Worm (Caenorhabditis elegans): ENCODE results near the gene lap-1.

Gene lap-1

DNA sequence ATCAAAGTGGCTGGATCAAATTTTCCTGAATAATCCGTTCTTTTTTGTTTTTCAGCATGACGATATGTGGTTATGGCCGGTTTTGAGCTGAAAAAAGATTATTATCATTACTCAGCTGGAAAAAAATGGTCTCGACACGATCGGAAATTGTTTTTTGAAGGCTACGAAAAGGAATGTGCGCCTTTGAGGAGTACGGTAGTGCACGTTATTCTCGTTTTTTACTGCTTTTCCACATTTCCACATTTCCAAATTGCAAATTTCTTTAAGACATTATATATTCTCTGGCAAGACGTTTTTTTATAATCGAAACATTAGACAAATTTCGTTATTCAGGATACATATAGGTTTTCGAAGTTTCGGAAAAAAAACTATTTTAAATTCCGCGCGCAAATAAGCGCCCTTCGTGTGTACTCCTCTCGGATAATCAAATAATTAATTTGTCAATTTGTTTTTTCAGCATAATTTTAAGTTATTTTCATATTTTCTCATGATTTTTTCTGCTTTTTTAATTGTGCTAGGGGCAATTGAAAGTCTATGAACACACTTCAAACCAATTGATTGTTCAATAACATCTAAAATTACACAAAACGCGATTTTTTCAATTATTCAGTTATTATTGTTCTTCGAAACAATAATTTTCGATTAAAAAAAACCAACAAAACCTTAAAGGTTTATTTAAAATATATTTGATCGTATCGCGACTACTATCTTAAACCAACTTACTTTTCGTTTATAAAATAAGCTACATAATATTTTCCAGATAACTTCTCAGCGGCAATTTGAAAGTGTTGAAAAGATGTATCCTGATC is 38.3 kb downstream of the lap-1 start, which contains the start of gene R05D3.3:
Gene R05D3.3 (plus strand): TSS at position 759 of the 809 bp plus-strand sequence.
- TF ChIP-seq sptf-1 (tag; optimal IDR thresholded peaks at IDR 0.05) (no peak), nhr-12 (tag; optimal IDR thresholded peaks at IDR 0.05) (no peak), unc-62 (GFP tag; optimal IDR thresholded peaks at IDR 0.05) (no peak), unc-39 (tag; optimal IDR thresholded peaks at IDR 0.05) (no peak), cnd-1 (tag; optimal IDR thresholded peaks at IDR 0.05) (no peak), ham-2 (GFP tag; optimal IDR thresholded peaks at IDR 0.05) (no peak)

DNA sequence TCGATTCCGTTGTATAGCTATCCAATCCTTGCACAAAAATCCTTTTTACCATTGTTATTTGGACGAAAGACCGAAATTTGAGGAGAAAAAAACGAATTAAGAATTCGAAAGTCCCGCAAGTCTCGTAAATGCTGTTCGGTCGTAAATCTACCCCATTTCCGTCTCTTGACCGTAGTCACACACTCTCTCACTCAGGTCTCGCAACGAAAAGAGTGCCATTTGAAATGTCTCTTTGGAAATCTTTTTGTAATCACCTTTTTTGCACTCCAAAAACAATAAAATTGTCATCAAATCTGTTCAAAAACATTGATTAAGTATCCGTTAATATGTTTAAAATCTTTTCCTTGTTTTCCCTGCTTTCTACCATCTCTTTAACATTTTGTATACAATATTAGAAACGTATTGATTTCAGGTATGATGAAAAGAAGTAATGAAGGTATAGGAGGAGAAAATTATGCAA is 43.5 kb downstream of the lap-1 start, which contains the start of the genes R05D3.8 and rfp-1:
Gene R05D3.8 (minus strand): TSS at position 115 of the 460 bp plus-strand sequence.
Gene rfp-1 (plus strand): TSS at position 410 of the 460 bp plus-strand sequence.
- TF ChIP-seq drap-1 (GFP tag; optimal IDR thresholded peaks at IDR 0.05) (no peak), ceh-43 (GFP tag; optimal IDR thresholded peaks at IDR 0.05) (no peak), flh-1 (GFP tag; optimal IDR thresholded peaks at IDR 0.05) (no peak), elt-1 (tag; optimal IDR thresholded peaks at IDR 0.05; ENCODE audit: borderline replicate concordance, insufficient read depth) (no peak), cnd-1 (tag; optimal IDR thresholded peaks at IDR 0.05) (no peak), zip-8 (tag; optimal IDR thresholded peaks at IDR 0.05) (no peak), sem-2 (GFP tag; optimal IDR thresholded peaks at IDR 0.05) (no peak), nhr-237 (tag; optimal IDR thresholded peaks at IDR 0.05) (peak; percentile 75), unc-39 (tag; optimal IDR thresholded peaks at IDR 0.05) (no peak), unc-120 (tag; optimal IDR thresholded peaks at IDR 0.05; ENCODE audit: poor library complexity, severe bottlenecking) (peak; percentile 50), bed-3 (GFP tag; optimal IDR thresholded peaks at IDR 0.05) (no peak), lsy-2 (tag; optimal IDR thresholded peaks at IDR 0.05) (peak; percentile 96), nhr-76 (tag; optimal IDR thresholded peaks at IDR 0.05) (no peak), mab-5 (tag; optimal IDR thresholded peaks at IDR 0.05) (no peak), hlh-1 (tag; optimal IDR thresholded peaks at IDR 0.05) (peak; percentile 43), nhr-2 (tag; optimal IDR thresholded peaks at IDR 0.05) (peak; percentile 23), blmp-1 (tag; optimal IDR thresholded peaks at IDR 0.05) (no peak), pha-4 (tag; optimal IDR thresholded peaks at IDR 0.05) (peak; percentile 51), ces-1 (GFP tag; optimal IDR thresholded peaks at IDR 0.05) (peak; percentile 65), nhr-12 (tag; optimal IDR thresholded peaks at IDR 0.05) (peak; percentile 11), tbx-8 (GFP tag; optimal IDR thresholded peaks at IDR 0.05) (no peak), lin-13 (tag; optimal IDR thresholded peaks at IDR 0.05) (no peak), sptf-1 (tag; optimal IDR thresholded peaks at IDR 0.05) (no peak), ceh-83 (GFP tag; optimal IDR thresholded peaks at IDR 0.05) (no peak), snpc-4 (tag; optimal IDR thresholded peaks at IDR 0.05) (no peak), nhr-28 (tag; optimal IDR thresholded peaks at IDR 0.05) (peak; percentile 13), unc-62 (GFP tag; optimal IDR thresholded peaks at IDR 0.05) (peak; percentile 51), ham-2 (GFP tag; optimal IDR thresholded peaks at IDR 0.05) (no peak), elt-3 (tag; optimal IDR thresholded peaks at IDR 0.05) (no peak), ceh-39 (tag; optimal IDR thresholded peaks at IDR 0.05) (peak; percentile 59), lin-32 (GFP tag; optimal IDR thresholded peaks at IDR 0.05) (no peak), mep-1 (tag; optimal IDR thresholded peaks at IDR 0.05) (peak; percentile 83), ztf-11 (tag; optimal IDR thresholded peaks at IDR 0.05) (no peak)

DNA sequence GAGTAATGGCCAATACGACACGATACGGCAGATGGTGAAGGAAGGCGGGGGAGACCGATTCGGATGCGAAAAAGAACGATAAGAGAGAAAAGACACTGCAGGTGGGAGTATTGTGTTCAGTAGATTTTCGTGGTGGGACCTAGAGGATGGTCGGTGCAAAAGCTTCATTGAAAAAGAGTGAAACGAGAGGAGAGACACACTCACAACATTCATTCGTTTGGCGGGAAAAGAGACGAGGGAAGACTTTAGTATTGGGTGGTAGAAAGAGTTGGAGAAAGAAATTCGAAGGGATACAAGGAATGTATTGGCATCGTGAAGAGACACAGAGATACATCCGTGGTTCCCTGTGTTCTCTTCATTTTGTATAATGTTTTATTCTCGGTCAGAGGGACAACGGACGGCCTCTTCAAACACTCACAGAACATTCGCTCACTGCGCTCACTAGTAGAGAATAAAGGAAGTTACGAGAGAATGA is 45.3 kb downstream of the lap-1 start:
- TF ChIP-seq cnd-1 (tag; optimal IDR thresholded peaks at IDR 0.05), result peak; percentile 78
- peak; percentile 47 for TF ChIP-seq lin-32 (GFP tag; optimal IDR thresholded peaks at IDR 0.05)
- peak; percentile 68 for TF ChIP-seq ces-1 (GFP tag; optimal IDR thresholded peaks at IDR 0.05)
- TF ChIP-seq nhr-237 (tag; optimal IDR thresholded peaks at IDR 0.05), result peak; percentile 28
- TF ChIP-seq hlh-1 (tag; optimal IDR thresholded peaks at IDR 0.05), result peak; percentile 70
- TF ChIP-seq flh-1 (GFP tag; optimal IDR thresholded peaks at IDR 0.05), result no peak
- peak; percentile 35 for TF ChIP-seq lsy-2 (tag; optimal IDR thresholded peaks at IDR 0.05)
- no peak for TF ChIP-seq elt-3 (tag; optimal IDR thresholded peaks at IDR 0.05)
- TF ChIP-seq unc-62 (GFP tag; optimal IDR thresholded peaks at IDR 0.05), result peak; percentile 71
- TF ChIP-seq nhr-2 (tag; optimal IDR thresholded peaks at IDR 0.05), result no peak
- TF ChIP-seq ham-2 (GFP tag; optimal IDR thresholded peaks at IDR 0.05), result no peak
- TF ChIP-seq mls-2 (tag; optimal IDR thresholded peaks at IDR 0.05), result peak; percentile 62
- TF ChIP-seq mep-1 (tag; optimal IDR thresholded peaks at IDR 0.05), result peak; percentile 48
- TF ChIP-seq drap-1 (GFP tag; optimal IDR thresholded peaks at IDR 0.05), result no peak
- TF ChIP-seq ceh-43 (GFP tag; optimal IDR thresholded peaks at IDR 0.05), result no peak
- peak; percentile 33 for TF ChIP-seq pha-4 (tag; optimal IDR thresholded peaks at IDR 0.05)
- no peak for TF ChIP-seq nhr-12 (tag; optimal IDR thresholded peaks at IDR 0.05)
- no peak for TF ChIP-seq nhr-28 (tag; optimal IDR thresholded peaks at IDR 0.05)
- TF ChIP-seq ceh-39 (tag; optimal IDR thresholded peaks at IDR 0.05), result no peak
- no peak for TF ChIP-seq tbx-8 (GFP tag; optimal IDR thresholded peaks at IDR 0.05)
- no peak for TF ChIP-seq zip-8 (tag; optimal IDR thresholded peaks at IDR 0.05)
- no peak for TF ChIP-seq mab-5 (tag; optimal IDR thresholded peaks at IDR 0.05)
- no peak for TF ChIP-seq unc-39 (tag; optimal IDR thresholded peaks at IDR 0.05)
- no peak for TF ChIP-seq ceh-83 (GFP tag; optimal IDR thresholded peaks at IDR 0.05)
- TF ChIP-seq sem-2 (GFP tag; optimal IDR thresholded peaks at IDR 0.05), result no peak
- TF ChIP-seq unc-120 (tag; optimal IDR thresholded peaks at IDR 0.05; ENCODE audit: poor library complexity, severe bottlenecking), result peak; percentile 64
- TF ChIP-seq M03D4.4 (tag; optimal IDR thresholded peaks at IDR 0.05), result peak; percentile 31

Data from whole organism, mixed stage, embryonic.